Worm (Caenorhabditis elegans) whole organism, mixed stage, embryonic: ENCODE measurements around the gene thk-1.

Experiments
- ces-1 ChIP-seq: fragments of 150-350 bp; optimal IDR thresholded peaks from 2 replicates; lab custom pipeline; 2014; ENCODE audit warnings: missing biosample characterization, missing genetic modification reagents, missing genetic modification characterization
- mab-5 ChIP-seq: fragments of 150-350 bp; optimal IDR thresholded peaks from 2 replicates; lab custom pipeline; 2014; ENCODE audit warnings: missing biosample characterization, missing genetic modification characterization
- nhr-28 ChIP-seq: fragments of 150-350 bp; optimal IDR thresholded peaks from 2 replicates; lab custom pipeline; 2014; ENCODE audit warnings: missing biosample characterization, missing genetic modification characterization
- snpc-4 ChIP-seq: fragments of 150-350 bp; optimal IDR thresholded peaks from 2 replicates; lab custom pipeline; 2014; ENCODE audit warnings: missing biosample characterization, missing genetic modification characterization
- unc-62 ChIP-seq: fragments of 150-350 bp; optimal IDR thresholded peaks from 2 replicates; lab custom pipeline; 2014; ENCODE audit warnings: missing biosample characterization, missing genetic modification reagents, missing genetic modification characterization
- ztf-11 ChIP-seq: fragments of 150-350 bp; optimal IDR thresholded peaks from 2 replicates; lab custom pipeline; 2014; ENCODE audit warnings: missing biosample characterization, missing genetic modification characterization

ce11 chrIV:10243276-10243675, 38.1 kb downstream of the thk-1 start, which contains the start of gene tkt-1:
- TF ChIP-seq unc-62 (GFP tag; lab: Kevin White, UChicago) (no peak), nhr-28 (no peak), snpc-4 (no peak), ces-1 (no peak), mab-5 (tag; lab: Kevin White, UChicago) (no peak), ztf-11 (tag; lab: Kevin White, UChicago) (no peak)
